Worm (Caenorhabditis elegans) whole organism, midembryonic: ENCODE data around the gene ceh-19.

Experiments used
- T22C8.4 ChIP-seq: fragments of 200-800 bp; sonication (Bioruptor generic); IDR thresholded peaks from 2 replicates; pipeline ENCODE4 v1.3.6; 2022; ENCODE audit warnings: missing genetic modification characterization, missing compliant biosample characterization
- flt-1 ChIP-seq: fragments of 200-800 bp; sonication (Bioruptor generic); IDR thresholded peaks from 2 replicates; pipeline ENCODE4 v1.3.6; 2022; ENCODE audit warnings: missing genetic modification characterization, missing compliant biosample characterization
- klf-2 ChIP-seq: fragments of 200-800 bp; sonication (Bioruptor generic); conservative IDR thresholded peaks from 2 replicates; pipeline ENCODE4 v1.3.6; 2022; ENCODE audit warnings: missing genetic modification reagents, missing genetic modification characterization, missing compliant biosample characterization
- med-1 ChIP-seq: sonication (generic microtip); optimal IDR thresholded peaks from 2 replicates; lab custom pipeline; 2017; ENCODE audit warnings: missing genetic modification characterization, mild to moderate bottlenecking, missing compliant biosample characterization, antibody characterized with exemption, missing genetic modification reagents; ENCODE audit not compliant: insufficient read depth
- ref-1 ChIP-seq: fragments of 200-800 bp; sonication (Bioruptor generic); conservative IDR thresholded peaks from 2 replicates; pipeline ENCODE4 v1.3.6; 2022; ENCODE audit warnings: missing genetic modification reagents, missing genetic modification characterization, missing compliant biosample characterization
- tab-1 ChIP-seq: fragments of 200-800 bp; sonication (Bioruptor generic); IDR thresholded peaks from 2 replicates; pipeline ENCODE4 v1.3.6; 2022; ENCODE audit warnings: missing genetic modification characterization, missing compliant biosample characterization

ce11 chrIV:7977452-7977940 is 21.7 kb upstream of the ceh-19 start, which contains the start of gene ora-1:
- TF ChIP-seq med-1 (GFP tag; lab: Kevin White, UChicago): no peak
- TF ChIP-seq T22C8.4 (GFP tag; lab: Robert Waterston, UW): no peak
- TF ChIP-seq tab-1: no peak
- no peak for TF ChIP-seq flt-1
- no peak for TF ChIP-seq ref-1
- no peak for TF ChIP-seq klf-2 (GFP tag; lab: Robert Waterston, UW)
